Worm (Caenorhabditis elegans) whole organism, late embryonic: ENCODE results near the gene bath-24.
"Not testable (repeated sequence)": the region's sequence is repeated elsewhere in the genome, so short reads cannot be mapped to it uniquely, and the experiment has no call there.

Experiments used
- F13H6.1 ChIP-seq: sonication (generic microtip); optimal IDR thresholded peaks from 2 replicates; lab custom pipeline; 2016; ENCODE audit warnings: missing genetic modification characterization, missing compliant biosample characterization
- K02D7.2 ChIP-seq: sonication (generic microtip); optimal IDR thresholded peaks from 2 replicates; lab custom pipeline; 2017; ENCODE audit warnings: mild to moderate bottlenecking, missing genetic modification characterization, missing compliant biosample characterization
- K09A11.1 ChIP-seq: sonication (generic microtip); optimal IDR thresholded peaks from 2 replicates; lab custom pipeline; 2017; ENCODE audit warnings: antibody characterized with exemption, mild to moderate bottlenecking, missing genetic modification characterization, missing compliant biosample characterization; ENCODE audit not compliant: insufficient read depth
- Y22D7AL.16 ChIP-seq: sonication (generic microtip); optimal IDR thresholded peaks from 2 replicates; lab custom pipeline; 2016; ENCODE audit warnings: missing genetic modification characterization, missing compliant biosample characterization
- ahr-1 ChIP-seq: sonication (generic microtip); optimal IDR thresholded peaks from 2 replicates; lab custom pipeline; 2016; ENCODE audit warnings: missing genetic modification characterization, missing compliant biosample characterization
- ceh-14 ChIP-seq: sonication (generic microtip); optimal IDR thresholded peaks from 2 replicates; lab custom pipeline; 2016; ENCODE audit warnings: missing genotype, missing genetic modification characterization, missing compliant biosample characterization
- ceh-22 ChIP-seq: sonication (generic microtip); optimal IDR thresholded peaks from 2 replicates; lab custom pipeline; 2017; ENCODE audit warnings: missing biosample characterization, missing genetic modification characterization
- ceh-24 ChIP-seq: sonication (generic microtip); optimal IDR thresholded peaks from 2 replicates; lab custom pipeline; 2016; ENCODE audit warnings: mild to moderate bottlenecking, missing genetic modification characterization, missing compliant biosample characterization
- ceh-48 ChIP-seq: sonication (generic microtip); optimal IDR thresholded peaks from 2 replicates; lab custom pipeline; 2016; ENCODE audit warnings: missing genetic modification characterization, inconsistent platforms, missing compliant biosample characterization
- dmd-4 ChIP-seq: sonication (generic microtip); optimal IDR thresholded peaks from 2 replicates; lab custom pipeline; 2016; ENCODE audit warnings: borderline replicate concordance, missing genetic modification characterization, missing compliant biosample characterization
- dve-1 ChIP-seq: sonication (generic microtip); optimal IDR thresholded peaks from 2 replicates; lab custom pipeline; 2017; ENCODE audit warnings: antibody characterized with exemption, mild to moderate bottlenecking, missing genetic modification characterization, missing compliant biosample characterization
- elt-4 ChIP-seq: sonication (generic microtip); optimal IDR thresholded peaks from 2 replicates; lab custom pipeline; 2016; ENCODE audit warnings: missing genetic modification characterization, missing compliant biosample characterization
- ets-4 ChIP-seq: sonication (generic microtip); optimal IDR thresholded peaks from 2 replicates; lab custom pipeline; 2016; ENCODE audit warnings: missing genetic modification characterization, missing compliant biosample characterization
- eyg-1 ChIP-seq: sonication (generic microtip); optimal IDR thresholded peaks from 2 replicates; lab custom pipeline; 2016; ENCODE audit warnings: missing genotype, missing genetic modification characterization, missing compliant biosample characterization
- fax-1 ChIP-seq: sonication (generic microtip); optimal IDR thresholded peaks from 2 replicates; lab custom pipeline; 2016; ENCODE audit warnings: missing genotype, missing genetic modification characterization, missing compliant biosample characterization
- gmeb-2 ChIP-seq: sonication (generic microtip); optimal IDR thresholded peaks from 2 replicates; lab custom pipeline; 2016; ENCODE audit warnings: missing genetic modification characterization, inconsistent platforms, missing compliant biosample characterization
- hlh-13 ChIP-seq: fragments of 200-800 bp; sonication (Bioruptor generic); optimal IDR thresholded peaks from 2 replicates; lab custom pipeline; 2018; ENCODE audit warnings: mild to moderate bottlenecking, missing genetic modification characterization, missing compliant biosample characterization
- hlh-15 ChIP-seq: sonication (generic microtip); optimal IDR thresholded peaks from 2 replicates; lab custom pipeline; 2016; ENCODE audit warnings: missing genetic modification characterization, missing compliant biosample characterization
- hlh-6 ChIP-seq: sonication (generic microtip); optimal IDR thresholded peaks from 2 replicates; lab custom pipeline; 2016; ENCODE audit warnings: missing genotype, missing genetic modification characterization, missing compliant biosample characterization
- hlh-8 ChIP-seq: sonication (generic microtip); optimal IDR thresholded peaks from 2 replicates; lab custom pipeline; 2016; ENCODE audit warnings: missing genotype, missing genetic modification characterization, missing compliant biosample characterization
- lin-11 ChIP-seq: fragments of 200-800 bp; sonication (Bioruptor generic); optimal IDR thresholded peaks from 2 replicates; lab custom pipeline; 2018; ENCODE audit warnings: mild to moderate bottlenecking, missing genetic modification characterization, missing compliant biosample characterization
- nfya-1 ChIP-seq: sonication (generic microtip); optimal IDR thresholded peaks from 2 replicates; lab custom pipeline; 2017; ENCODE audit warnings: missing genetic modification characterization, mild to moderate bottlenecking, missing compliant biosample characterization, antibody characterized with exemption, moderate library complexity
- nhr-11 ChIP-seq: fragments of 150-350 bp; optimal IDR thresholded peaks from 2 replicates; lab custom pipeline; 2014; ENCODE audit warnings: missing biosample characterization, missing genetic modification characterization
- npax-4 ChIP-seq: sonication (generic microtip); optimal IDR thresholded peaks from 2 replicates; lab custom pipeline; 2016; ENCODE audit warnings: missing genetic modification characterization, missing compliant biosample characterization
- odd-2 ChIP-seq: sonication (generic microtip); optimal IDR thresholded peaks from 2 replicates; lab custom pipeline; 2017; ENCODE audit warnings: antibody characterized with exemption, mild to moderate bottlenecking, missing genetic modification characterization, missing compliant biosample characterization
- pag-3 ChIP-seq: sonication (generic microtip); optimal IDR thresholded peaks from 2 replicates; lab custom pipeline; 2016; ENCODE audit warnings: missing compliant biosample characterization, missing genetic modification characterization, borderline replicate concordance
- pat-9 ChIP-seq: fragments of 200-800 bp; sonication (Bioruptor generic); optimal IDR thresholded peaks from 2 replicates; lab custom pipeline; 2018; ENCODE audit warnings: mild to moderate bottlenecking, missing genetic modification characterization, moderate library complexity, missing compliant biosample characterization
- pha-2 ChIP-seq: sonication (generic microtip); optimal IDR thresholded peaks from 2 replicates; lab custom pipeline; 2017; ENCODE audit warnings: mild to moderate bottlenecking, missing genetic modification characterization, missing compliant biosample characterization
- pros-1 ChIP-seq: fragments of 150-350 bp; optimal IDR thresholded peaks from 2 replicates; lab custom pipeline; 2014; ENCODE audit warnings: missing biosample characterization, missing genetic modification reagents, missing genetic modification characterization
- ref-2 ChIP-seq: sonication (generic microtip); optimal IDR thresholded peaks from 2 replicates; lab custom pipeline; 2016; ENCODE audit warnings: missing genetic modification characterization, missing compliant biosample characterization
- sox-2 ChIP-seq: fragments of 200-800 bp; sonication (Bioruptor generic); IDR thresholded peaks from 2 replicates; pipeline ENCODE4 v1.3.6; 2022; ENCODE audit warnings: missing genetic modification reagents, missing genetic modification characterization, missing compliant biosample characterization
- sox-4 ChIP-seq: sonication (generic microtip); optimal IDR thresholded peaks from 2 replicates; lab custom pipeline; 2017; ENCODE audit warnings: mild to moderate bottlenecking, missing genetic modification characterization, inconsistent platforms, missing compliant biosample characterization
- tbx-2 ChIP-seq: sonication (generic microtip); optimal IDR thresholded peaks from 2 replicates; lab custom pipeline; 2016; ENCODE audit warnings: missing genetic modification characterization, missing compliant biosample characterization
- ttx-3 ChIP-seq: sonication (generic microtip); optimal IDR thresholded peaks from 2 replicates; lab custom pipeline; 2016; ENCODE audit warnings: missing genetic modification reagents, missing genetic modification characterization, missing compliant biosample characterization
- unc-3 ChIP-seq, 2 experiments: fragments of 200-800 bp in 1 of 2; sonication (Bioruptor generic) in 1 of 2; sonication (generic microtip) in 1 of 2; conservative IDR thresholded peaks in 1 of 2; optimal IDR thresholded peaks in 1 of 2; 2 replicates each; pipeline versions ENCODE4 v1.3.6 to Lab custom; 2016 to 2022; ENCODE audit warnings: missing compliant biosample characterization in 2 of 2, missing genetic modification characterization in 2 of 2, missing genetic modification reagents in 1 of 2
- unc-55 ChIP-seq: sonication (generic microtip); optimal IDR thresholded peaks from 2 replicates; lab custom pipeline; 2017; ENCODE audit warnings: missing biosample characterization, missing genetic modification reagents, missing genetic modification characterization
- unc-86 ChIP-seq: sonication (generic microtip); optimal IDR thresholded peaks from 2 replicates; lab custom pipeline; 2016; ENCODE audit warnings: missing genetic modification characterization, missing compliant biosample characterization
- zip-5 ChIP-seq: sonication (generic microtip); optimal IDR thresholded peaks from 2 replicates; lab custom pipeline; 2016; ENCODE audit warnings: missing genetic modification characterization, missing compliant biosample characterization
- ztf-16 ChIP-seq: sonication (generic microtip); optimal IDR thresholded peaks from 2 replicates; lab custom pipeline; 2017; ENCODE audit warnings: missing genetic modification characterization, missing compliant biosample characterization

bath-24 gene

DNA sequence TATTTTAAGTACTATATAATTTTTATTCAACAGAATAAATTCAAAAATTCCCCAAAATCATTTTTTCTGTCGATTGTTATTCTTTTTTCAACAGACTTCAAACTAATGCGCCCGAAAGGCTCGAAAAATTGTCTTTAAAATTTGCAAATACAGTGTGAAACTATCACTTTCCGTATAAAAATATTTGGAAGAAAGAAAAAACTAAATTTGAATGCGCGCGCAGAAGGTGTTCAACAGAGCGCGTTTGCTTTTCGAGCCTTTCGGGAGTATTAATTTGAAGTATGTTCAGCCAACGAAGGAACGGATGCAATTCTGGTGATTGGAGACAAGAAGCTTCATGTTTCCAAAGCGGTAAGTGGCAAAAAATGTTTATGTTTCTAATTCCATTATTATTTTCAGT lies 13.1 kb downstream of the bath-24 start, which contains the start of gene btb-4:
Gene btb-4, plus strand, starts transcription at position 35 of the 400 bp plus-strand sequence.
- not testable (repeated sequence) for TF ChIP-seq npax-4 (tag; lab: Kevin White, UChicago); hlh-8; ztf-16 (tag; lab: Kevin White, UChicago)

DNA sequence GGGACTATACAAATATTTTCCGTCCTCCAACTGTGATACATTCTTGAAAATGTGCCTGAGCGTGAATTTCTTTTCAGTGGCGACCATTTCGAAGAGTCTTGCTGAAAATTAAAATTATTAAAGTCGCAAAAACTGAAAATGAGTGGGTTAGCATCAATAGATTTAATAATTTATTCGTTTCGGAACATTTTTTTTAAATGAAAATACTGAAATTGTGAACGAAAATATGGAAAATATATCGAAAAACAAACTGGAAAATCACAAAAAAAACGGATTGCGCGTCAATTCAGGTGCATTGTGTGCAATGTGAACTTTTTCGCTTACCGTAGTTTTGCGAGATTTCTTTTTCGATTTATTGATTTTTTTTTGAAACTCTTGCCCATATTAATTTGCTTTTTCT lies 13.6 kb downstream of the bath-24 start, which contains the start of gene bath-5:
Gene bath-5, minus strand, starts transcription at position 101 of the 400 bp plus-strand sequence.
- TF ChIP-seq K02D7.2 (tag; lab: Kevin White, UChicago) (no peak), K09A11.1 (tag; lab: Kevin White, UChicago) (no peak), nhr-11 (tag; lab: Kevin White, UChicago) (no peak), fax-1 (tag; lab: Kevin White, UChicago) (no peak), ahr-1 (no peak), pat-9 (tag; lab: Kevin White, UChicago) (no peak), dmd-4 (no peak), hlh-13 (GFP tag; lab: Kevin White, UChicago) (no peak), hlh-6 (tag; lab: Kevin White, UChicago) (no peak), dve-1 (tag; lab: Kevin White, UChicago) (no peak), unc-3 (GFP tag; conservative IDR thresholded peaks at IDR 0.05; lab: Robert Waterston, UW) (no peak), unc-3 (tag; optimal IDR thresholded peaks at IDR 0.05; lab: Kevin White, UChicago) (no peak), gmeb-2 (no peak), pros-1 (tag; lab: Kevin White, UChicago) (no peak), tbx-2 (tag; lab: Kevin White, UChicago) (no peak), unc-55 (GFP tag; lab: Kevin White, UChicago) (no peak), ceh-14 (no peak), sox-2 (no peak), sox-4 (tag; lab: Kevin White, UChicago) (no peak), pha-2 (tag; lab: Kevin White, UChicago) (no peak), odd-2 (tag; lab: Kevin White, UChicago) (no peak)

DNA sequence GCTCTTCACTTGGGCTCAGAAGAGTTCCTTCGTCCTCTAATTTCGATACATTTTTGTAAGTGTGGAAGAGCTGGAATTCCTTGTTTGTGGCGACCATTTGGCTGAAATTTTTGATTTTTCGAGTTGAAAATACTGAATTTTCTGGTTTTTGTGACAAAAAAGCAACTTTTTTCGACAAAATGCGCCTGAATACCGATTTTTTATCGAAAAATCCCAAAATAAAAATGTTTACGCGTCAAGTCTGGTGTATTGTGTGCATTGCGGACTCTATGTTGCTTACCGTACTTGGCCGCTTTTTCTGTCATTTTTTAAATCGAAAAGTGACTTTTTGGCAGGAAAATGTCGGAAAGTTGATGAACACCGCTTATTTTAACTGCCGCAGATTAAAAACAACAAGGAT lies 15.0 kb downstream of the bath-24 start, which contains the start of gene bath-3:
Gene bath-3, minus strand, starts transcription at position 101 of the 400 bp plus-strand sequence.
- TF ChIP-seq ttx-3, result no peak
- TF ChIP-seq hlh-15 (tag; lab: Kevin White, UChicago), result no peak
- no peak for TF ChIP-seq ref-2 (tag; lab: Kevin White, UChicago)
- TF ChIP-seq lin-11 (tag; lab: Kevin White, UChicago), result no peak

DNA sequence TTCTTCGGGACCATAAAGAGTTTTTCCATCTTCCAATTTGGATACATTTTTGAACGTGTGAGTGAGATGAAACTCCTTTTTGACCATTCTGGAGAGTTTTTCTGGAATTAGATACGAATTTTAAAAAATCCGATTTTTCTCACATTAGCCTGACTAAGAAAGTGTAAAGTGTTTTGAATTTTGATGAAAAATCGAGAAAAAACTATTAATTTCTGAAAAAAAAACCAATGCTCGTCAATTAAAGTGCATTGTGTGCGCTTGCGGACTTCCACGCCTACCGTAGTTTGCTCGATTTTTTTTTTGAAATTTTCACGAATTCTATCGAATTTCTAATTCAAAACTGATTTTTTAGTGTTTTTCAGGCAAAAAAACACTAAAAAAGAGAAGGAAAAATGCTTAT lies 16.7 kb downstream of the bath-24 start, which contains the start of gene bath-1:
Gene bath-1, minus strand, starts transcription at position 101 of the 400 bp plus-strand sequence.
- TF ChIP-seq eyg-1 (tag; lab: Kevin White, UChicago) (no peak), pha-2 (tag; lab: Kevin White, UChicago) (no peak), elt-4 (no peak), ceh-48 (tag; lab: Kevin White, UChicago) (no peak), hlh-8 (no peak), odd-2 (tag; lab: Kevin White, UChicago) (no peak), ets-4 (no peak), zip-5 (no peak), nfya-1 (no peak), unc-86 (tag; lab: Kevin White, UChicago) (no peak), unc-55 (GFP tag; lab: Kevin White, UChicago) (no peak), ahr-1 (no peak), pag-3 (tag; lab: Kevin White, UChicago) (no peak), ceh-22 (tag; lab: Kevin White, UChicago) (no peak), ceh-24 (tag; lab: Kevin White, UChicago) (no peak), gmeb-2 (no peak), ttx-3 (no peak), dmd-4 (no peak), F13H6.1 (tag; lab: Kevin White, UChicago) (no peak), Y22D7AL.16 (tag; lab: Kevin White, UChicago) (no peak)
- TF ChIP-seq, all 69 proteins: peak for 0
